Fruit fly (Drosophila melanogaster): Measurements from ENCODE around the gene kug.
A peak's percentile ranks its signal among the peaks of the same experiment; 100 is the strongest.

Gene kug

dm6 chr3L:19979592-19979991, 25.5 kb upstream of the kug start, which contains the start of gene CG14182 (continued):
- TF ChIP-seq bowl (GFP tag; IDR thresholded peaks at IDR 0.05) (no peak), CG1792 (GFP tag; optimal IDR thresholded peaks at IDR 0.05) (no peak), MTF-1 (GFP tag; optimal IDR thresholded peaks at IDR 0.05; ENCODE audit: borderline replicate concordance) (no peak), CG14860 (GFP tag; IDR thresholded peaks at IDR 0.05; ENCODE audit: partially characterized antibody) (no peak), CG15011 (GFP tag; optimal IDR thresholded peaks at IDR 0.05) (no peak), Ets65A (GFP tag) (no peak), ara (GFP tag; IDR thresholded peaks at IDR 0.05) (no peak), CG15514 (GFP tag; optimal IDR thresholded peaks at IDR 0.05) (peak; percentile 99), CG17361 (GFP tag; IDR thresholded peaks at IDR 0.05) (no peak), gro (GFP tag; optimal IDR thresholded peaks at IDR 0.05) (no peak)

dm6 chr3L:19981385-19981784, 23.7 kb upstream of the kug start, which contains the start of gene CG17732:
Gene CG17732 (plus strand): TSS chr3L:19981685.
- TF ChIP-seq CG12659 (GFP tag; optimal IDR thresholded peaks at IDR 0.05) = no peak
- no peak for TF ChIP-seq CG7839 (tag; optimal IDR thresholded peaks at IDR 0.05)
- TF ChIP-seq chinmo (GFP tag; IDR thresholded peaks at IDR 0.05; ENCODE audit: partially characterized antibody) = no peak
- no peak for TF ChIP-seq H2.0 (GFP tag; IDR thresholded peaks at IDR 0.05)
- no peak for TF ChIP-seq ara (GFP tag; IDR thresholded peaks at IDR 0.05)
- no peak for TF ChIP-seq CG10321 (GFP tag; IDR thresholded peaks at IDR 0.05)
- no peak for TF ChIP-seq CG3847 (GFP tag; IDR thresholded peaks at IDR 0.05)
- TF ChIP-seq CG17385 (GFP tag; optimal IDR thresholded peaks at IDR 0.05) = no peak
- no peak for TF ChIP-seq pb (GFP tag; optimal IDR thresholded peaks at IDR 0.05)
- TF ChIP-seq Jarid2 (GFP tag; optimal IDR thresholded peaks at IDR 0.05) = no peak
- TF ChIP-seq CHES-1-like (GFP tag; optimal IDR thresholded peaks at IDR 0.05) = no peak
- TF ChIP-seq Blimp-1 (GFP tag; optimal IDR thresholded peaks at IDR 0.05) = no peak
- TF ChIP-seq prd (optimal IDR thresholded peaks at IDR 0.05) = no peak
- TF ChIP-seq prd (GFP tag; IDR thresholded peaks at IDR 0.05) = no peak

dm6 chr3L:19985768-19986167, 19.3 kb upstream of the kug start, which contains the start of the genes hale and schuy:
Gene hale (minus strand): TSS chr3L:19985868.
Gene schuy (plus strand): TSS chr3L:19986093.
- TF ChIP-seq HLH54F (GFP tag; optimal IDR thresholded peaks at IDR 0.05) = no peak
- no peak for TF ChIP-seq CG17328 (GFP tag; IDR thresholded peaks at IDR 0.05)

DNA sequence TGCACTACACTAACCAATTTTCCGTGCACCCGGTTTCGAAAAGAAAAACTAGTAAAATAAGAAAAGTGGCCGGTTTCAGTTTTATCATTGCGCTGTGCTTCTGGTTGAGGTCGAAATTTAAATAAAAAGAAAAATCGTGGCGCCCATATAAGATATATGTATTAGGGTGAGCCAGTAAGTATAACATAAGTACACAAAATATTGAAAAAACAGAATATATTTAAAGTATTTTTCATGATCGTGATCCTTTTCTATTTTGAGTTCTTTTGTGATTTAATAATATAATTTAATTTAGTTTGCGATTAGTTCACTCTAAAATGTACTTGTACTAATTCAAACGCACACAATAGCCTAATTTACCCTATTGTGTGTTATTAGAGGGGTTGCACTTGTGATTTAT, 16.2 kb upstream of the kug start, which contains the start of gene Csas:
Gene Csas, minus strand, starts transcription at position 101 of the 400 bp plus-strand sequence.
- TF ChIP-seq Adf1 (GFP tag; IDR thresholded peaks at IDR 0.05) (no peak), Dip3 (GFP tag; optimal IDR thresholded peaks at IDR 0.05) (no peak), Trl (optimal IDR thresholded peaks at IDR 0.05) (no peak), Trl (GFP tag; optimal IDR thresholded peaks at IDR 0.05) (no peak), YL-1 (GFP tag; optimal IDR thresholded peaks at IDR 0.05) (no peak), row (GFP tag; IDR thresholded peaks at IDR 0.05) (0 out of 3 replicates have a peak, but pooled peaks have one; percentile 23), pan (optimal IDR thresholded peaks at IDR 0.05) (no peak), pan (GFP tag; optimal IDR thresholded peaks at IDR 0.05 in 1 of 2, IDR thresholded peaks at IDR 0.05 in 1 of 2) (peak in 1 of 2 experiments; percentile 24), lmd (GFP tag; IDR thresholded peaks at IDR 0.05) (no peak), sens (GFP tag) (peak; percentile 71), CG18619 (GFP tag; optimal IDR thresholded peaks at IDR 0.05) (no peak), fu2 (GFP tag; optimal IDR thresholded peaks at IDR 0.05) (no peak), E2f2 (GFP tag; IDR thresholded peaks at IDR 0.05) (no peak), lilli (GFP tag; optimal IDR thresholded peaks at IDR 0.05) (no peak), Lpt (GFP tag; optimal IDR thresholded peaks at IDR 0.05) (no peak)

All from whole organism, embryonic.